Worm (Caenorhabditis elegans) whole organism, midembryonic: Measurements from ENCODE around the gene spt-4.

Source experiments
- T22C8.4 ChIP-seq: fragments of 200-800 bp; sonication (Bioruptor generic); IDR thresholded peaks from 2 replicates; pipeline ENCODE4 v1.3.6; 2022; ENCODE audit warnings: missing genetic modification characterization, missing compliant biosample characterization
- cog-1 ChIP-seq: sonication (generic microtip); optimal IDR thresholded peaks from 2 replicates; lab custom pipeline; 2016; ENCODE audit warnings: missing genetic modification characterization, missing compliant biosample characterization
- flt-1 ChIP-seq: fragments of 200-800 bp; sonication (Bioruptor generic); IDR thresholded peaks from 2 replicates; pipeline ENCODE4 v1.3.6; 2022; ENCODE audit warnings: missing genetic modification characterization, missing compliant biosample characterization
- klf-2 ChIP-seq: fragments of 200-800 bp; sonication (Bioruptor generic); conservative IDR thresholded peaks from 2 replicates; pipeline ENCODE4 v1.3.6; 2022; ENCODE audit warnings: missing genetic modification reagents, missing genetic modification characterization, missing compliant biosample characterization
- med-1 ChIP-seq: sonication (generic microtip); optimal IDR thresholded peaks from 2 replicates; lab custom pipeline; 2017; ENCODE audit warnings: missing genetic modification characterization, mild to moderate bottlenecking, missing compliant biosample characterization, antibody characterized with exemption, missing genetic modification reagents; ENCODE audit not compliant: insufficient read depth
- ref-1 ChIP-seq: fragments of 200-800 bp; sonication (Bioruptor generic); conservative IDR thresholded peaks from 2 replicates; pipeline ENCODE4 v1.3.6; 2022; ENCODE audit warnings: missing genetic modification reagents, missing genetic modification characterization, missing compliant biosample characterization
- tab-1 ChIP-seq: fragments of 200-800 bp; sonication (Bioruptor generic); IDR thresholded peaks from 2 replicates; pipeline ENCODE4 v1.3.6; 2022; ENCODE audit warnings: missing genetic modification characterization, missing compliant biosample characterization
- ztf-23 ChIP-seq: fragments of 200-800 bp; sonication (Bioruptor generic); IDR thresholded peaks from 2 replicates; pipeline ENCODE4 v1.3.6; 2022; ENCODE audit warnings: missing genetic modification reagents, missing genetic modification characterization, missing compliant biosample characterization
- ztf-29 ChIP-seq: fragments of 200-800 bp; sonication (Bioruptor generic); IDR thresholded peaks from 2 replicates; pipeline ENCODE4 v1.3.6; 2022; ENCODE audit warnings: missing genetic modification reagents, missing genetic modification characterization, missing compliant biosample characterization

spt-4 gene

DNA sequence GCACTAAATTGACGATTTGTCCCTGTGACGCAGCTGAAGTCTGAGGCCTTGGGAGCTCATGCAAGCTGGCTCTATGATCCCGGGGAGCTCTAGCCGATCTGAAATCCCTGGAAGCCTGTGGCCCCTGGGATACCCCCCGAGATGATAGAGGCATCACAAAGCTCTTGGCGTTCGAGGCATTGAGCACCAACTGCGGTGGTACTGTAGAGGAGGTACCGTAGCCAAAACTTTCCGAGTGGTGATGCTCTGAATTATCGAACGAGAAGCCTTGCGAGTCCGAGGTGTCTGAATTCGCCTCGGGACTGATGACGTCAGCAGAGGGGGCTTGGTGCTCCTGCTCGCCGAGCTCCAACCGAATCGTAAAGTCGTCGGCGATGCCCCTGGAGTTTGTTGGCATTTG is 48.3 kb downstream of the spt-4 start:
- TF ChIP-seq tab-1 (GFP tag; lab: Robert Waterston, UW), result no peak
- no peak for TF ChIP-seq cog-1 (tag; lab: Kevin White, UChicago)
- TF ChIP-seq flt-1 (GFP tag; lab: Robert Waterston, UW), result no peak
- TF ChIP-seq ztf-23 (GFP tag; lab: Robert Waterston, UW), result no peak
- TF ChIP-seq klf-2 (GFP tag; lab: Robert Waterston, UW), result no peak
- no peak for TF ChIP-seq ref-1 (GFP tag; lab: Robert Waterston, UW)
- TF ChIP-seq med-1, result no peak
- no peak for TF ChIP-seq T22C8.4 (GFP tag; lab: Robert Waterston, UW)
- no peak for TF ChIP-seq ztf-29 (GFP tag; lab: Robert Waterston, UW)

- TF ChIP-seq med-1 (no peak), ztf-23 (GFP tag; lab: Robert Waterston, UW) (no peak), flt-1 (GFP tag; lab: Robert Waterston, UW) (no peak), ztf-29 (GFP tag; lab: Robert Waterston, UW) (no peak), klf-2 (GFP tag; lab: Robert Waterston, UW) (no peak), tab-1 (GFP tag; lab: Robert Waterston, UW) (no peak), ref-1 (GFP tag; lab: Robert Waterston, UW) (no peak), T22C8.4 (GFP tag; lab: Robert Waterston, UW) (no peak), cog-1 (tag; lab: Kevin White, UChicago) (no peak)
Measured at ce11 chrIII:19509-19908, 50.0 kb downstream of the spt-4 start, which contains the start of gene H10E21.4. Gene H10E21.4 (minus strand): TSS chrIII:19675.
